Worm (Caenorhabditis elegans) whole organism, L4 larva: ENCODE measurements around the gene ZC196.3.
"Not testable (repeated sequence)": the region's sequence is repeated elsewhere in the genome, so short reads cannot be mapped to it uniquely, and the experiment has no call there.

ENCODE experiments used
- F26F4.8 ChIP-seq: fragments of 200-800 bp; sonication (Bioruptor generic); conservative IDR thresholded peaks from 2 replicates; pipeline ENCODE4 v1.3.6; 2022; ENCODE audit warnings: missing genetic modification characterization, missing compliant biosample characterization
- F37D6.2 ChIP-seq: sonication (generic microtip); optimal IDR thresholded peaks from 2 replicates; lab custom pipeline; 2016; ENCODE audit warnings: mild to moderate bottlenecking, missing genetic modification characterization, missing compliant biosample characterization
- F44E2.7 ChIP-seq: fragments of 200-800 bp; sonication (Bioruptor generic); IDR thresholded peaks from 2 replicates; pipeline ENCODE4 v2.1.2; 2022; ENCODE audit warnings: missing genetic modification characterization, missing compliant biosample characterization
- Y105C5A.15 ChIP-seq: fragments of 200-800 bp; sonication (Bioruptor generic); IDR thresholded peaks from 2 replicates; pipeline ENCODE4 v1.3.6; 2022; ENCODE audit warnings: missing genetic modification characterization, missing compliant biosample characterization
- attf-4 ChIP-seq: sonication (generic microtip); optimal IDR thresholded peaks from 3 replicates; lab custom pipeline; 2017; ENCODE audit warnings: missing biosample characterization, missing genetic modification characterization
- ceh-32 ChIP-seq: sonication (generic microtip); optimal IDR thresholded peaks from 2 replicates; lab custom pipeline; 2016; ENCODE audit warnings: mild to moderate bottlenecking, missing genetic modification characterization, missing compliant biosample characterization; ENCODE audit not compliant: poor library complexity
- ceh-44 ChIP-seq: fragments of 200-800 bp; sonication (Bioruptor generic); IDR thresholded peaks from 2 replicates; pipeline ENCODE4 v1.3.6; 2022; ENCODE audit warnings: missing genetic modification reagents, missing genetic modification characterization, missing compliant biosample characterization
- ces-1 ChIP-seq: fragments of 150-350 bp; sonication (generic microtip); optimal IDR thresholded peaks from 4 replicates; lab custom pipeline; 2014; ENCODE audit warnings: missing biosample characterization, missing genetic modification reagents, missing genetic modification characterization
- daf-16 ChIP-seq, 3 experiments: sonication (generic microtip); optimal IDR thresholded peaks; 2 replicates each; lab custom pipeline; 2016 to 2017; ENCODE audit warnings: missing genetic modification characterization in 3 of 3, missing genetic modification reagents in 3 of 3, mild to moderate bottlenecking in 2 of 3, missing compliant biosample characterization in 2 of 3, missing biosample characterization in 1 of 3, moderate library complexity in 1 of 3
- daf-19 ChIP-seq: fragments of 200-800 bp; sonication (Bioruptor generic); conservative IDR thresholded peaks from 2 replicates; pipeline ENCODE4 v1.3.6; 2022; ENCODE audit warnings: missing genetic modification characterization, missing compliant biosample characterization
- daf-8 ChIP-seq: fragments of 200-800 bp; sonication (Bioruptor generic); IDR thresholded peaks from 2 replicates; pipeline ENCODE4 v1.3.6; 2022; ENCODE audit warnings: missing genetic modification characterization, missing compliant biosample characterization
- dmd-6 ChIP-seq: fragments of 200-800 bp; sonication (Bioruptor generic); IDR thresholded peaks from 2 replicates; pipeline ENCODE4 v1.3.6; 2022; ENCODE audit warnings: missing genetic modification reagents, missing genetic modification characterization, missing compliant biosample characterization
- dmd-9 ChIP-seq: fragments of 200-800 bp; sonication (Bioruptor generic); IDR thresholded peaks from 2 replicates; pipeline ENCODE4 v1.3.6; 2022; ENCODE audit warnings: missing genetic modification reagents, missing genetic modification characterization, missing compliant biosample characterization
- duxl-1 ChIP-seq: sonication (generic microtip); optimal IDR thresholded peaks from 2 replicates; lab custom pipeline; 2016; ENCODE audit warnings: mild to moderate bottlenecking, missing genetic modification characterization, moderate library complexity, missing compliant biosample characterization; ENCODE audit not compliant: poor library complexity
- egl-27 ChIP-seq: sonication (generic microtip); optimal IDR thresholded peaks from 3 replicates; lab custom pipeline; 2017; ENCODE audit warnings: missing biosample characterization, missing genetic modification reagents, missing genetic modification characterization
- egl-43 ChIP-seq: fragments of 200-800 bp; sonication (Bioruptor generic); IDR thresholded peaks from 2 replicates; pipeline ENCODE4 v1.3.6; 2022; ENCODE audit warnings: missing genetic modification reagents, missing genetic modification characterization, missing compliant biosample characterization
- fkh-10 ChIP-seq: fragments of 150-350 bp; optimal IDR thresholded peaks from 2 replicates; lab custom pipeline; 2014; ENCODE audit warnings: missing biosample characterization, missing genetic modification reagents, missing genetic modification characterization
- fos-1 ChIP-seq: fragments of 150-350 bp; optimal IDR thresholded peaks from 2 replicates; lab custom pipeline; 2014; ENCODE audit warnings: missing biosample characterization, missing genetic modification characterization
- hlh-11 ChIP-seq: fragments of 200-800 bp; sonication (Bioruptor generic); optimal IDR thresholded peaks from 2 replicates; lab custom pipeline; 2018; ENCODE audit warnings: mild to moderate bottlenecking, missing genetic modification characterization, missing compliant biosample characterization
- hlh-30 ChIP-seq: sonication (generic microtip); optimal IDR thresholded peaks from 2 replicates; lab custom pipeline; 2017; ENCODE audit warnings: antibody characterized with exemption, mild to moderate bottlenecking, missing genetic modification characterization, missing compliant biosample characterization; ENCODE audit not compliant: insufficient read depth
- lin-13 ChIP-seq: fragments of 150-350 bp; optimal IDR thresholded peaks from 2 replicates; lab custom pipeline; 2014; ENCODE audit warnings: missing biosample characterization, missing genetic modification reagents, missing genetic modification characterization
- lin-15B ChIP-seq: fragments of 150-350 bp; sonication (generic microtip); optimal IDR thresholded peaks from 3 replicates; lab custom pipeline; 2014; ENCODE audit warnings: missing biosample characterization, missing genetic modification characterization
- lin-38 ChIP-seq: fragments of 200-800 bp; sonication (Bioruptor generic); IDR thresholded peaks from 2 replicates; pipeline ENCODE4 v1.3.6; 2022; ENCODE audit warnings: missing genetic modification reagents, missing genetic modification characterization, missing compliant biosample characterization
- lin-39 ChIP-seq: fragments of 150-350 bp; optimal IDR thresholded peaks from 2 replicates; lab custom pipeline; 2014; ENCODE audit warnings: missing biosample characterization, missing genetic modification reagents, missing genetic modification characterization
- mdl-1 ChIP-seq, 2 experiments: fragments of 150-350 bp in 1 of 2; sonication (generic microtip) in 1 of 2; optimal IDR thresholded peaks; 2 replicates each; lab custom pipeline; 2014 to 2017; ENCODE audit warnings: missing biosample characterization in 2 of 2, missing genetic modification characterization in 2 of 2
- nhr-102 ChIP-seq: sonication (generic microtip); optimal IDR thresholded peaks from 2 replicates; lab custom pipeline; 2016; ENCODE audit warnings: mild to moderate bottlenecking, missing genetic modification characterization, moderate library complexity, missing compliant biosample characterization
- nhr-111 ChIP-seq: fragments of 200-800 bp; sonication (Bioruptor generic); optimal IDR thresholded peaks from 2 replicates; lab custom pipeline; 2018; ENCODE audit warnings: mild to moderate bottlenecking, missing genetic modification characterization, missing compliant biosample characterization
- nhr-237 ChIP-seq: sonication (generic microtip); optimal IDR thresholded peaks from 2 replicates; lab custom pipeline; 2017; ENCODE audit warnings: missing biosample characterization, missing genetic modification characterization
- nhr-28 ChIP-seq: fragments of 150-350 bp; optimal IDR thresholded peaks from 2 replicates; lab custom pipeline; 2014; ENCODE audit warnings: missing biosample characterization, missing genetic modification characterization
- nhr-6 ChIP-seq: fragments of 150-350 bp; optimal IDR thresholded peaks from 2 replicates; lab custom pipeline; 2014; ENCODE audit warnings: missing biosample characterization, missing genetic modification characterization
- pha-4 ChIP-seq, 2 experiments: fragments of 150-350 bp in 1 of 2; fragments of 200-800 bp in 1 of 2; sonication (Bioruptor generic) in 1 of 2; IDR thresholded peaks in 1 of 2; optimal IDR thresholded peaks in 1 of 2; 2 replicates each; pipeline versions ENCODE4 v1.3.6 to Lab custom; 2014 to 2022; ENCODE audit warnings: missing genetic modification characterization in 2 of 2, missing genetic modification reagents in 2 of 2, missing biosample characterization in 1 of 2, missing compliant biosample characterization in 1 of 2
- pqm-1 ChIP-seq: sonication (generic microtip); optimal IDR thresholded peaks from 2 replicates; lab custom pipeline; 2017; ENCODE audit warnings: missing biosample characterization, missing genetic modification characterization
- rbr-2 ChIP-seq: sonication (generic microtip); optimal IDR thresholded peaks from 2 replicates; lab custom pipeline; 2016; ENCODE audit warnings: missing genotype, missing genetic modification characterization, missing compliant biosample characterization
- snpc-1.2 ChIP-seq: fragments of 200-800 bp; sonication (Bioruptor generic); IDR thresholded peaks from 2 replicates; pipeline ENCODE4 v1.3.6; 2022; ENCODE audit warnings: missing genetic modification reagents, missing genetic modification characterization, missing compliant biosample characterization
- spr-1 ChIP-seq: sonication (generic microtip); optimal IDR thresholded peaks from 2 replicates; lab custom pipeline; 2016; ENCODE audit warnings: mild to moderate bottlenecking, missing genetic modification characterization, missing compliant biosample characterization
- unc-62 ChIP-seq, 3 experiments: fragments of 150-350 bp in 1 of 3; sonication (generic microtip); optimal IDR thresholded peaks in 2 of 3; peaks in 1 of 3; 1 replicate in 1 of 3; 2 replicates in 2 of 3; lab custom pipeline; 2014 to 2017; ENCODE audit warnings: missing biosample characterization in 3 of 3, missing genetic modification characterization in 3 of 3, missing genetic modification reagents in 3 of 3, missing genotype in 1 of 3
- zfp-3 ChIP-seq: fragments of 200-800 bp; sonication (Bioruptor generic); conservative IDR thresholded peaks from 2 replicates; pipeline ENCODE4 v1.3.6; 2022; ENCODE audit warnings: missing genetic modification reagents, missing genetic modification characterization, missing compliant biosample characterization
- ztf-11 ChIP-seq: fragments of 150-350 bp; optimal IDR thresholded peaks from 2 replicates; lab custom pipeline; 2014; ENCODE audit warnings: missing biosample characterization, missing genetic modification characterization

ZC196.3 gene

ce11 chrV:8716175-8716574, 20.3 kb upstream of the ZC196.3 start, which contains the start of gene glr-5:
glr-5 (plus strand) TSS chrV:8716495.
- no peak for TF ChIP-seq pqm-1 (tag; lab: Kevin White, UChicago)
- no peak for TF ChIP-seq lin-13 (GFP tag; lab: Kevin White, UChicago)
- no peak for TF ChIP-seq ceh-32 (tag; lab: Kevin White, UChicago)
- peak; percentile 67 for TF ChIP-seq fkh-10
- no peak for TF ChIP-seq daf-8 (GFP tag; lab: Robert Waterston, UW)
- no peak for TF ChIP-seq F44E2.7 (GFP tag; lab: Robert Waterston, UW)
- TF ChIP-seq ces-1, result peak; percentile 84
- no peak for TF ChIP-seq nhr-111 (GFP tag; lab: Kevin White, UChicago)
- no peak for TF ChIP-seq pha-4 (GFP tag; IDR thresholded peaks at IDR 0.05; lab: Robert Waterston, UW)
- TF ChIP-seq pha-4 (tag; optimal IDR thresholded peaks at IDR 0.05; lab: Kevin White, UChicago), result no peak
- TF ChIP-seq nhr-237 (tag; lab: Kevin White, UChicago), result no peak
- TF ChIP-seq F26F4.8, result no peak
- no peak for TF ChIP-seq lin-38 (GFP tag; lab: Robert Waterston, UW)

- TF ChIP-seq unc-62 (GFP tag; optimal IDR thresholded peaks at IDR 0.05 in 1 of 2; lab: Kevin White, UChicago) (peak in 1 of 2 experiments; percentile 97), unc-62 (tag; optimal IDR thresholded peaks at IDR 0.05; lab: Kevin White, UChicago) (no peak), nhr-102 (no peak), duxl-1 (tag; lab: Kevin White, UChicago) (no peak), hlh-30 (tag; lab: Kevin White, UChicago) (no peak), Y105C5A.15 (no peak), nhr-28 (tag; lab: Kevin White, UChicago) (no peak), nhr-111 (GFP tag; lab: Kevin White, UChicago) (no peak)
These were observed 18.1 kb upstream of the ZC196.3 start for ce11 chrV:8718399-8718798.

- TF ChIP-seq dmd-9 (GFP tag; lab: Robert Waterston, UW); dmd-6; F37D6.2 (tag; lab: Kevin White, UChicago): not testable (repeated sequence)
These were observed 14.3 kb upstream of the ZC196.3 start, which contains the start of gene ZC196.8 for ce11 chrV:8722160-8722559. ZC196.8 (minus strand) TSS chrV:8722260.

ce11 chrV:8726228-8726627, 10.2 kb upstream of the ZC196.3 start, which contains the start of gene droe-8:
droe-8 (plus strand) TSS chrV:8726528.
- TF ChIP-seq ceh-44 (GFP tag; lab: Robert Waterston, UW); hlh-30 (tag; lab: Kevin White, UChicago); lin-13 (GFP tag; lab: Kevin White, UChicago): not testable (repeated sequence)

ce11 chrV:8727077-8727476, 9.4 kb upstream of the ZC196.3 start, which contains the start of gene ZC196.9:
ZC196.9 (minus strand) TSS chrV:8727177.
- TF ChIP-seq nhr-237 (tag; lab: Kevin White, UChicago) (no peak), zfp-3 (GFP tag; lab: Robert Waterston, UW) (no peak), spr-1 (no peak), mdl-1 (tag; optimal IDR thresholded peaks at IDR 0.05; lab: Kevin White, UChicago) (no peak), daf-16 (GFP tag; optimal IDR thresholded peaks at IDR 0.05; lab: Kevin White, UChicago) (no peak), daf-16 (tag; optimal IDR thresholded peaks at IDR 0.05; lab: Kevin White, UChicago) (no peak), attf-4 (no peak), snpc-1.2 (GFP tag; lab: Robert Waterston, UW) (no peak), lin-15B (tag; lab: Kevin White, UChicago) (no peak), nhr-6 (no peak), hlh-11 (tag; lab: Kevin White, UChicago) (no peak), fos-1 (tag; lab: Kevin White, UChicago) (no peak), lin-39 (no peak), pha-4 (GFP tag; IDR thresholded peaks at IDR 0.05; lab: Robert Waterston, UW) (no peak), pha-4 (tag; optimal IDR thresholded peaks at IDR 0.05; lab: Kevin White, UChicago) (no peak), daf-19 (GFP tag; lab: Robert Waterston, UW) (no peak), egl-43 (GFP tag; lab: Robert Waterston, UW) (no peak), rbr-2 (tag; lab: Kevin White, UChicago) (no peak), F37D6.2 (tag; lab: Kevin White, UChicago) (no peak), unc-62 (GFP tag; optimal IDR thresholded peaks at IDR 0.05 in 1 of 2; lab: Kevin White, UChicago) (no peak), unc-62 (tag; optimal IDR thresholded peaks at IDR 0.05; lab: Kevin White, UChicago) (no peak), ztf-11 (tag; lab: Kevin White, UChicago) (no peak), egl-27 (tag; lab: Kevin White, UChicago) (no peak)
